Worm (Caenorhabditis elegans): ENCODE results near the gene F25B5.5.

ce11 chrIII:5936992-5937391, 8.9 kb downstream of the F25B5.5 start, which contains the start of gene EGAP1.1:
- no peak for TF ChIP-seq unc-39 (tag; optimal IDR thresholded peaks at IDR 0.05)
- TF ChIP-seq nhr-237 (tag; optimal IDR thresholded peaks at IDR 0.05), result no peak
- TF ChIP-seq lin-13 (tag; optimal IDR thresholded peaks at IDR 0.05), result no peak
- TF ChIP-seq elt-1 (tag; optimal IDR thresholded peaks at IDR 0.05; ENCODE audit: borderline replicate concordance, insufficient read depth), result no peak
- TF ChIP-seq unc-120 (tag; optimal IDR thresholded peaks at IDR 0.05; ENCODE audit: poor library complexity, severe bottlenecking), result no peak
- no peak for TF ChIP-seq nhr-28 (tag; optimal IDR thresholded peaks at IDR 0.05)
- TF ChIP-seq lsy-2 (tag; optimal IDR thresholded peaks at IDR 0.05), result no peak
- no peak for TF ChIP-seq snpc-4 (tag; optimal IDR thresholded peaks at IDR 0.05)
- no peak for TF ChIP-seq nhr-76 (tag; optimal IDR thresholded peaks at IDR 0.05)

Measured in whole organism, mixed stage, embryonic.